Fruit fly (Drosophila melanogaster) whole organism, embryonic: ENCODE results near the gene CG10035.

Experiments used
- BEAF-32 ChIP-seq: fragments of 200-800 bp; sonication (Bioruptor generic); optimal IDR thresholded peaks from 3 replicates; lab custom pipeline; 2017; ENCODE audit warnings: missing biosample characterization, missing genetic modification characterization, mild to moderate bottlenecking, moderate library complexity, missing genetic modification reagents
- CG10267 ChIP-seq: fragments of 200-800 bp; sonication (Bioruptor generic); optimal IDR thresholded peaks from 2 replicates; lab custom pipeline; 2018; ENCODE audit warnings: missing biosample characterization, mild to moderate bottlenecking, missing genetic modification characterization, moderate library complexity
- CG10959 ChIP-seq: fragments of 200-800 bp; sonication (Bioruptor generic); IDR thresholded peaks from 2 replicates; pipeline ENCODE4 v1.3.6; 2022; ENCODE audit warnings: missing biosample characterization, missing genetic modification characterization
- CG11093 ChIP-seq: fragments of 200-800 bp; sonication (Bioruptor generic); IDR thresholded peaks from 3 replicates; pipeline ENCODE4 v1.3.6; 2022; ENCODE audit warnings: missing biosample characterization, missing genetic modification characterization
- CG12769 ChIP-seq: fragments of 200-800 bp; sonication (Bioruptor generic); optimal IDR thresholded peaks from 2 replicates; lab custom pipeline; 2019; ENCODE audit warnings: missing biosample characterization, mild to moderate bottlenecking, missing genetic modification characterization, moderate library complexity
- CG15601 ChIP-seq: fragments of 200-800 bp; sonication (Bioruptor generic); optimal IDR thresholded peaks from 3 replicates; lab custom pipeline; 2019; ENCODE audit warnings: missing biosample characterization, mild to moderate bottlenecking, missing genetic modification characterization, moderate library complexity
- CG17359 ChIP-seq: fragments of 200-800 bp; sonication (Bioruptor generic); optimal IDR thresholded peaks from 3 replicates; lab custom pipeline; 2018; ENCODE audit warnings: missing biosample characterization, mild to moderate bottlenecking, missing genetic modification characterization, moderate library complexity
- CG2199 ChIP-seq: fragments of 200-800 bp; sonication (Bioruptor generic); IDR thresholded peaks from 3 replicates; pipeline ENCODE4 v1.3.6; 2022; ENCODE audit warnings: missing biosample characterization, missing genetic modification characterization
- CG2678 ChIP-seq: fragments of 200-800 bp; sonication (Bioruptor generic); optimal IDR thresholded peaks from 3 replicates; lab custom pipeline; 2019; ENCODE audit warnings: missing biosample characterization, mild to moderate bottlenecking, missing genetic modification characterization, moderate library complexity
- CG2875 ChIP-seq: fragments of 200-800 bp; sonication (Bioruptor generic); optimal IDR thresholded peaks from 2 replicates; lab custom pipeline; 2017; ENCODE audit warnings: missing biosample characterization, mild to moderate bottlenecking, missing genetic modification characterization, missing genetic modification reagents
- CG30020 ChIP-seq: fragments of 200-800 bp; optimal IDR thresholded peaks from 2 replicates; lab custom pipeline; 2019; ENCODE audit warnings: missing biosample characterization, mild to moderate bottlenecking, missing genetic modification characterization, moderate library complexity
- CG4707 ChIP-seq: fragments of 200-800 bp; sonication (Bioruptor generic); optimal IDR thresholded peaks from 2 replicates; lab custom pipeline; 2018; ENCODE audit warnings: missing biosample characterization, mild to moderate bottlenecking, missing genetic modification characterization, moderate library complexity
- CG5245 ChIP-seq: fragments of 200-800 bp; sonication (Bioruptor generic); optimal IDR thresholded peaks from 3 replicates; lab custom pipeline; 2016; ENCODE audit warnings: missing biosample characterization, missing genetic modification characterization
- CG7556 ChIP-seq: fragments of 200-800 bp; sonication (Bioruptor generic); optimal IDR thresholded peaks from 2 replicates; lab custom pipeline; 2017; ENCODE audit warnings: missing biosample characterization, mild to moderate bottlenecking, missing genetic modification characterization
- CG7928 ChIP-seq: fragments of 200-800 bp; sonication (Bioruptor generic); optimal IDR thresholded peaks from 2 replicates; lab custom pipeline; 2017; ENCODE audit warnings: missing biosample characterization, mild to moderate bottlenecking, missing genetic modification characterization
- CG8924 ChIP-seq: fragments of 200-800 bp; optimal IDR thresholded peaks from 3 replicates; lab custom pipeline; 2019; ENCODE audit warnings: missing biosample characterization, mild to moderate bottlenecking, missing genetic modification characterization, moderate library complexity
- CG9817 ChIP-seq: fragments of 200-800 bp; sonication (Bioruptor generic); optimal IDR thresholded peaks from 2 replicates; lab custom pipeline; 2018; ENCODE audit warnings: missing biosample characterization, mild to moderate bottlenecking, missing genetic modification characterization, moderate library complexity
- CoRest ChIP-seq: fragments of 200-800 bp; sonication (Bioruptor generic); optimal IDR thresholded peaks from 3 replicates; lab custom pipeline; 2018; ENCODE audit warnings: missing biosample characterization, mild to moderate bottlenecking, missing genetic modification characterization, moderate library complexity
- D19A ChIP-seq: fragments of 200-800 bp; optimal IDR thresholded peaks from 3 replicates; lab custom pipeline; 2019; ENCODE audit warnings: missing biosample characterization, mild to moderate bottlenecking, missing genetic modification characterization, moderate library complexity
- D19B ChIP-seq: fragments of 200-800 bp; sonication (Bioruptor generic); optimal IDR thresholded peaks from 2 replicates; lab custom pipeline; 2017; ENCODE audit warnings: missing biosample characterization, mild to moderate bottlenecking, missing genetic modification characterization
- HLH4C ChIP-seq: fragments of 200-800 bp; sonication (Bioruptor generic); IDR thresholded peaks from 3 replicates; pipeline ENCODE4 v1.3.6; 2022; ENCODE audit warnings: missing biosample characterization, missing genetic modification characterization; ENCODE audit not compliant: partially characterized antibody
- MBD-R2 ChIP-seq: fragments of 200-800 bp; sonication (Bioruptor generic); IDR thresholded peaks from 2 replicates; pipeline ENCODE4 v1.3.6; 2022; ENCODE audit warnings: missing biosample characterization, missing genetic modification characterization
- Mrtf ChIP-seq: fragments of 200-800 bp; sonication (Bioruptor generic); IDR thresholded peaks from 3 replicates; pipeline ENCODE4 v1.3.6; 2022; ENCODE audit warnings: missing biosample characterization, missing genetic modification characterization
- Opbp ChIP-seq: fragments of 200-800 bp; sonication (Bioruptor generic); IDR thresholded peaks from 3 replicates; pipeline ENCODE4 v1.3.6; 2022; ENCODE audit warnings: missing biosample characterization, missing genetic modification characterization; ENCODE audit not compliant: partially characterized antibody
- Trl ChIP-seq, 3 experiments: fragments of >200 bp in 2 of 3; fragments of 200-800 bp in 1 of 3; sonication (Bioruptor generic) in 1 of 3; optimal IDR thresholded peaks; 2 replicates in 1 of 3; 3 replicates in 2 of 3; lab custom pipeline; 2016 to 2017; ENCODE audit warnings: missing biosample characterization in 1 of 3, missing genetic modification characterization in 1 of 3
- ab ChIP-seq: fragments of 200-800 bp; sonication (Bioruptor generic); optimal IDR thresholded peaks from 2 replicates; lab custom pipeline; 2016; ENCODE audit warnings: missing biosample characterization, missing genetic modification characterization
- amos ChIP-seq: fragments of 200-800 bp; sonication (Bioruptor generic); IDR thresholded peaks from 2 replicates; pipeline ENCODE4 v1.3.6; 2022; ENCODE audit warnings: missing biosample characterization, missing genetic modification characterization; ENCODE audit not compliant: partially characterized antibody
- cg ChIP-seq: fragments of 200-800 bp; sonication (Bioruptor generic); optimal IDR thresholded peaks from 3 replicates; lab custom pipeline; 2019; ENCODE audit warnings: missing biosample characterization, mild to moderate bottlenecking, missing genetic modification characterization, moderate library complexity
- chinmo ChIP-seq: fragments of 200-800 bp; sonication (Bioruptor generic); IDR thresholded peaks from 4 replicates; pipeline ENCODE4 v1.3.6; 2022; ENCODE audit warnings: missing biosample characterization, missing genetic modification characterization; ENCODE audit not compliant: partially characterized antibody
- exex ChIP-seq: fragments of 200-800 bp; sonication (Bioruptor generic); optimal IDR thresholded peaks from 4 replicates; lab custom pipeline; 2018; ENCODE audit warnings: missing biosample characterization, mild to moderate bottlenecking, missing genetic modification characterization, moderate library complexity
- gsb-n ChIP-seq: fragments of 200-800 bp; sonication (Bioruptor generic); optimal IDR thresholded peaks from 3 replicates; lab custom pipeline; 2018; ENCODE audit warnings: missing biosample characterization, mild to moderate bottlenecking, missing genetic modification characterization
- maf-S ChIP-seq: fragments of 200-800 bp; sonication (Bioruptor generic); optimal IDR thresholded peaks from 2 replicates; lab custom pipeline; 2016; ENCODE audit warnings: missing biosample characterization, missing genetic modification characterization
- nom ChIP-seq: fragments of 200-800 bp; sonication (Bioruptor generic); optimal IDR thresholded peaks from 2 replicates; lab custom pipeline; 2017; ENCODE audit warnings: missing biosample characterization, missing genetic modification characterization, mild to moderate bottlenecking, moderate library complexity, missing genetic modification reagents
- odd ChIP-seq: fragments of 200-800 bp; sonication (Bioruptor generic); optimal IDR thresholded peaks from 2 replicates; lab custom pipeline; 2017; ENCODE audit warnings: missing biosample characterization, mild to moderate bottlenecking, missing genetic modification characterization
- otp ChIP-seq: fragments of 200-800 bp; sonication (Bioruptor generic); IDR thresholded peaks from 3 replicates; pipeline ENCODE4, ENCODE4 v1.3.6; 2022; ENCODE audit warnings: missing biosample characterization, missing genetic modification characterization
- phol ChIP-seq: fragments of 200-800 bp; sonication (Bioruptor generic); optimal IDR thresholded peaks from 3 replicates; lab custom pipeline; 2018; ENCODE audit warnings: missing biosample characterization, mild to moderate bottlenecking, missing genetic modification characterization, moderate library complexity
- pita ChIP-seq: fragments of 200-800 bp; sonication (Bioruptor generic); optimal IDR thresholded peaks from 2 replicates; lab custom pipeline; 2017; ENCODE audit warnings: missing biosample characterization, mild to moderate bottlenecking, missing genetic modification characterization
- slp2 ChIP-seq: fragments of 200-800 bp; sonication (Bioruptor generic); optimal IDR thresholded peaks from 2 replicates; lab custom pipeline; 2016; ENCODE audit warnings: missing biosample characterization, missing genetic modification characterization
- sna ChIP-seq: fragments of 200-800 bp; sonication (Bioruptor generic); IDR thresholded peaks from 2 replicates; pipeline ENCODE4 v1.3.6; 2022; ENCODE audit warnings: missing biosample characterization, missing genetic modification characterization; ENCODE audit not compliant: partially characterized antibody
- stwl ChIP-seq: fragments of 200-800 bp; sonication (Bioruptor generic); optimal IDR thresholded peaks from 3 replicates; lab custom pipeline; 2018; ENCODE audit warnings: missing biosample characterization, mild to moderate bottlenecking, missing genetic modification characterization, moderate library complexity
- sug ChIP-seq: fragments of 200-800 bp; optimal IDR thresholded peaks from 2 replicates; lab custom pipeline; 2019; ENCODE audit warnings: missing biosample characterization, mild to moderate bottlenecking, missing genetic modification characterization, moderate library complexity
- tap ChIP-seq: fragments of 200-800 bp; optimal IDR thresholded peaks from 3 replicates; lab custom pipeline; 2019; ENCODE audit warnings: missing biosample characterization, mild to moderate bottlenecking, missing genetic modification characterization, moderate library complexity
- toy ChIP-seq: fragments of 200-800 bp; sonication (Bioruptor generic); IDR thresholded peaks from 2 replicates; pipeline ENCODE4 v1.3.6; 2022; ENCODE audit warnings: missing biosample characterization, missing genetic modification characterization
- usp ChIP-seq: fragments of >200 bp; optimal IDR thresholded peaks from 2 replicates; lab custom pipeline; 2017; ENCODE audit warnings: missing biosample characterization, missing genetic modification characterization

Gene CG10035

DNA sequence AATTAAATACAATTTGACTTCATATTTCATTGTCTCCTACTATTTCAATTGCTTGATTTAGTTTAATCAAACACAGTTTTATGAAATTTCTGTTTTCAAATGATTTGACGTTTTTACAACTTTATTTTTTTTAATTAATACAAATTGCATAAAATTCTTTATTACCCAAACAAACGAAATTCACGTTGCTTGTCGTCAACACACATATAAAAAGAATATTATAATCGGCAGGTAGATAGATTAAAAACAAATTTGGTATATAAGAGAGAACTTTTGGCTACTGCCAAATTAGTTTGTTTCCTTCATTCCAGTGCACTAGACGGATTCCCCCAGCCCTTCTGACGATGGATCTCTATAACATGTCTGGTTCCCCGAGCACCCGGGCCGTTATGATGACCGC lies 5.7 kb downstream of the CG10035 start, which contains the start of gene GstD6:
Gene GstD6, plus strand, starts transcription at position 301 of the 400 bp plus-strand sequence.
- TF ChIP-seq sna (GFP tag; lab: Robert Waterston, UW), result no peak
- TF ChIP-seq CG7556 (GFP tag; lab: Kevin White, UChicago), result no peak
- no peak for TF ChIP-seq Mrtf (GFP tag; lab: Robert Waterston, UW)
- no peak for TF ChIP-seq gsb-n (tag; lab: Kevin White, UChicago)
- no peak for TF ChIP-seq CG2875
- TF ChIP-seq ab (GFP tag; lab: Kevin White, UChicago), result no peak
- TF ChIP-seq CG2678 (tag; lab: Kevin White, UChicago), result no peak

DNA sequence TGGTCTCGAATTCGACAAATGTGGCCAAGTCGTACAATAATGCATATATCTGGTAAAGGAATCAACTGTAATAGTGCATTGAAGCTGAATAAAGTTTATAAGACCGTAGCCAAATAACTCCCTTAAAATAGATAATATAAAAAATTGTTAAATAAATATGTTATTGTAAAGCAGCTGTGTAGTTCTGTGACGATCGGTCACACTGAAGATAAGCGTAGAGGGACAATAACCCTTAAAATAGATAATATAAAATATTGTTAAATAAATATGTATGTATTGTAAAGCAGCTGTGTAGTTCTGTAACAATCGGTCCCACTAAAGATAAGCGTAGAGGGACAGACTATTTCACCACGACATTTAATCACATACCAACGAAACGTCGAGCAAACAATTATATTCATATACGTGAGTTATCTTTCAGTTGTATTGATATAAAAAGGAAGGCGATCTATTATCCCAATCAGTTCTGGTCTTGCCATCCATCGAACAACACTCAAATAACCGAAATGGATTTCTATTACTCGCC lies 7.2 kb downstream of the CG10035 start, which contains the start of gene GstD5:
Gene GstD5, plus strand, starts transcription at position 476 of the 526 bp plus-strand sequence.
- no peak for TF ChIP-seq pita (GFP tag; lab: Kevin White, UChicago)
- peak; percentile 98 for TF ChIP-seq stwl (tag; lab: Kevin White, UChicago)
- TF ChIP-seq CG8924 (tag; lab: Kevin White, UChicago), result peak; percentile 2
- TF ChIP-seq CG11093 (GFP tag; lab: Robert Waterston, UW), result no peak
- TF ChIP-seq CG7928 (GFP tag; lab: Kevin White, UChicago), result no peak
- TF ChIP-seq MBD-R2 (GFP tag; lab: Robert Waterston, UW), result no peak
- TF ChIP-seq CG10267 (tag; lab: Kevin White, UChicago), result peak; percentile 5
- TF ChIP-seq slp2 (GFP tag; lab: Kevin White, UChicago), result no peak
- TF ChIP-seq amos, result 0 out of 2 replicates have a peak, but pooled peaks have one; percentile 8
- no peak for TF ChIP-seq HLH4C (GFP tag; lab: Robert Waterston, UW)
- no peak for TF ChIP-seq CG5245 (GFP tag; lab: Kevin White, UChicago)
- TF ChIP-seq cg (GFP tag; lab: Kevin White, UChicago), result peak; percentile 10
- no peak for TF ChIP-seq CG15601 (tag; lab: Kevin White, UChicago)
- TF ChIP-seq odd (GFP tag; lab: Kevin White, UChicago), result no peak
- TF ChIP-seq CG4707, result no peak
- no peak for TF ChIP-seq CG2678 (tag; lab: Kevin White, UChicago)
- no peak for TF ChIP-seq BEAF-32
- TF ChIP-seq exex (tag; lab: Kevin White, UChicago), result peak; percentile 62

DNA sequence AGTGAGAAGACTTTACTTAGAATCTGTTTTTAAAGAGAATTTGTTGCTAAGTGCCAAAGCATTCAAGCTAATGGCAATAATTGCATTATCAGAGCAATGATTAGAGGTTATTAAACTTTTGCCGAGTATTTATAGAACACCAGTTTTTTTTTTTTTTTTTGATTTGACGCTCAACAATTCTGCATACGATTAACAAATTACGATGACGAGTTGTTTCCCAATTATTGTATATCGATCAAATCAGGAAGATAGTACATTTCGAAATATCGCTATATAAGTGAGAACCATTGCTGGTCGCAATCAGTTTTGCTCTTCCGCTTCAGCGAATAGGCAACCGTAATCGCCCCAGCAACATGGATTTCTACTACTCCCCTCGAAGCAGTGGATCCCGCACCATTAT lies 8.7 kb downstream of the CG10035 start, which contains the start of gene GstD4:
Gene GstD4, plus strand, starts transcription at position 301 of the 400 bp plus-strand sequence.
- TF ChIP-seq CoRest (tag; lab: Kevin White, UChicago), result no peak
- TF ChIP-seq exex (tag; lab: Kevin White, UChicago), result peak; percentile 23

DNA sequence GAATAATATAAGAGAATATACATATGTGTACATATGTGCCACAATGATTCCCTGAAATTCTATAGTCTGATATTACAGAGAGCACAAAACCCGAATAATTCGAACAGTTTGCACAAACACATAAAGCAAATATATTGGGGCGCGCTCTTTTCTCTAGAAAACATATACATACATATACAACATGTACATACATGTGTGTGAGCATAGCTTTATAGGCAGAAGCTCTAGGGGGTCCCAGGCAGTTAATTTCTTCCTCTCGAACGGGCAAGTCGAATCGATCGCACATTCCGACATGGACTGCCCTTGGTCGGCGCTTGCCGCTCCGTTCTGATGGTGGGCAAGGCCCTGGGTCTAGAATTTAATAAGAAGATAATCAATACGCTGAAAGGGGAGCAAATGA lies 9.7 kb downstream of the CG10035 start, which contains the start of gene GstD3:
Gene GstD3, plus strand, starts transcription at position 269 of the 400 bp plus-strand sequence.
- TF ChIP-seq sug (tag; lab: Kevin White, UChicago) (peak; percentile 94), CG30020 (tag; lab: Kevin White, UChicago) (no peak), Opbp (GFP tag; lab: Robert Waterston, UW) (peak; percentile 15; the same call in 1 of the 3 replicates), CG12769 (tag; lab: Kevin White, UChicago) (peak; percentile 4), phol (tag; lab: Kevin White, UChicago) (no peak), maf-S (GFP tag; lab: Kevin White, UChicago) (no peak), tap (tag; lab: Kevin White, UChicago) (no peak), toy (GFP tag; lab: Robert Waterston, UW) (no peak), chinmo (no peak), CG9817 (tag; lab: Kevin White, UChicago) (no peak), CG10959 (GFP tag; lab: Robert Waterston, UW) (no peak), usp (GFP tag; lab: Kevin White, UChicago) (no peak), otp (GFP tag; lab: Robert Waterston, UW) (no peak), CG2199 (GFP tag; lab: Robert Waterston, UW) (0 out of 3 replicates have a peak, but pooled peaks have one; percentile 44), D19B (no peak), Trl (optimal IDR thresholded peaks at IDR 0.05; lab: Kevin White, UChicago) (peak; percentile 12 to 31), Trl (GFP tag; optimal IDR thresholded peaks at IDR 0.05; lab: Kevin White, UChicago) (no peak), CG17359 (tag; lab: Kevin White, UChicago) (no peak), D19A (tag; lab: Kevin White, UChicago) (no peak), nom (GFP tag; lab: Kevin White, UChicago) (peak; percentile 15)
